Worm (Caenorhabditis elegans) whole organism, mixed stage, embryonic: ENCODE data around the gene sto-3.

Source experiments
- M03D4.4 ChIP-seq: sonication (generic microtip); optimal IDR thresholded peaks from 2 replicates; lab custom pipeline; 2017; ENCODE audit warnings: mild to moderate bottlenecking, missing genetic modification characterization, missing compliant biosample characterization
- bed-3 ChIP-seq: fragments of 200-800 bp; sonication (Bioruptor generic); optimal IDR thresholded peaks from 3 replicates; lab custom pipeline; 2018; ENCODE audit warnings: mild to moderate bottlenecking, missing genetic modification characterization, moderate library complexity, missing compliant biosample characterization
- ceh-39 ChIP-seq: fragments of 150-350 bp; optimal IDR thresholded peaks from 2 replicates; lab custom pipeline; 2014; ENCODE audit warnings: missing biosample characterization, missing genetic modification characterization
- ceh-83 ChIP-seq: fragments of 200-800 bp; sonication (Bioruptor generic); optimal IDR thresholded peaks from 2 replicates; lab custom pipeline; 2018; ENCODE audit warnings: mild to moderate bottlenecking, missing genetic modification characterization, missing compliant biosample characterization
- ces-1 ChIP-seq: fragments of 150-350 bp; optimal IDR thresholded peaks from 2 replicates; lab custom pipeline; 2014; ENCODE audit warnings: missing biosample characterization, missing genetic modification reagents, missing genetic modification characterization
- cnd-1 ChIP-seq: fragments of 200-800 bp; sonication (Bioruptor generic); optimal IDR thresholded peaks from 2 replicates; lab custom pipeline; 2018; ENCODE audit warnings: mild to moderate bottlenecking, missing genetic modification characterization, missing compliant biosample characterization
- drap-1 ChIP-seq: fragments of 200-800 bp; sonication (Bioruptor generic); optimal IDR thresholded peaks from 3 replicates; lab custom pipeline; 2018; ENCODE audit warnings: mild to moderate bottlenecking, missing genetic modification characterization, missing compliant biosample characterization
- elt-1 ChIP-seq: sonication (generic microtip); optimal IDR thresholded peaks from 2 replicates; lab custom pipeline; 2017; ENCODE audit warnings: missing genetic modification characterization, mild to moderate bottlenecking, missing compliant biosample characterization, antibody characterized with exemption, moderate library complexity, borderline replicate concordance; ENCODE audit not compliant: insufficient read depth
- elt-3 ChIP-seq: fragments of 150-350 bp; optimal IDR thresholded peaks from 2 replicates; lab custom pipeline; 2014; ENCODE audit warnings: missing biosample characterization, missing genetic modification characterization
- flh-1 ChIP-seq: fragments of 200-800 bp; sonication (Bioruptor generic); optimal IDR thresholded peaks from 2 replicates; lab custom pipeline; 2018; ENCODE audit warnings: mild to moderate bottlenecking, missing genetic modification characterization, moderate library complexity, missing compliant biosample characterization
- ham-2 ChIP-seq: fragments of 200-800 bp; sonication (Bioruptor generic); optimal IDR thresholded peaks from 2 replicates; lab custom pipeline; 2018; ENCODE audit warnings: mild to moderate bottlenecking, missing genetic modification characterization, missing compliant biosample characterization
- hlh-1 ChIP-seq: fragments of 150-350 bp; optimal IDR thresholded peaks from 2 replicates; lab custom pipeline; 2014; ENCODE audit warnings: missing biosample characterization, missing genetic modification reagents, missing genetic modification characterization
- lin-13 ChIP-seq: fragments of 150-350 bp; optimal IDR thresholded peaks from 2 replicates; lab custom pipeline; 2014; ENCODE audit warnings: missing biosample characterization, missing genetic modification characterization
- lsy-2 ChIP-seq: fragments of 150-350 bp; optimal IDR thresholded peaks from 2 replicates; lab custom pipeline; 2014; ENCODE audit warnings: missing biosample characterization, missing genetic modification characterization
- mep-1 ChIP-seq: fragments of 150-350 bp; optimal IDR thresholded peaks from 2 replicates; lab custom pipeline; 2017; ENCODE audit warnings: missing biosample characterization, missing genetic modification reagents, missing genetic modification characterization, inconsistent platforms
- mls-2 ChIP-seq: sonication (generic microtip); optimal IDR thresholded peaks from 2 replicates; lab custom pipeline; 2016; ENCODE audit warnings: mild to moderate bottlenecking, missing genetic modification characterization, moderate library complexity, missing compliant biosample characterization
- nhr-12 ChIP-seq: fragments of 150-350 bp; optimal IDR thresholded peaks from 2 replicates; lab custom pipeline; 2014; ENCODE audit warnings: missing biosample characterization, missing genetic modification characterization
- nhr-2 ChIP-seq: fragments of 150-350 bp; optimal IDR thresholded peaks from 2 replicates; lab custom pipeline; 2014; ENCODE audit warnings: missing biosample characterization, missing genetic modification characterization
- nhr-237 ChIP-seq: fragments of 150-350 bp; optimal IDR thresholded peaks from 2 replicates; lab custom pipeline; 2014; ENCODE audit warnings: missing biosample characterization, missing genetic modification characterization
- nhr-76 ChIP-seq: sonication (generic microtip); optimal IDR thresholded peaks from 2 replicates; lab custom pipeline; 2017; ENCODE audit warnings: missing biosample characterization, missing genetic modification characterization
- pha-4 ChIP-seq: fragments of 150-350 bp; optimal IDR thresholded peaks from 2 replicates; lab custom pipeline; 2018; ENCODE audit warnings: missing biosample characterization, missing genetic modification reagents, missing genetic modification characterization
- sem-2 ChIP-seq: fragments of 200-800 bp; sonication (Bioruptor generic); optimal IDR thresholded peaks from 2 replicates; lab custom pipeline; 2018; ENCODE audit warnings: mild to moderate bottlenecking, missing genetic modification characterization, missing compliant biosample characterization
- snpc-4 ChIP-seq: fragments of 150-350 bp; optimal IDR thresholded peaks from 2 replicates; lab custom pipeline; 2014; ENCODE audit warnings: missing biosample characterization, missing genetic modification characterization
- sptf-1 ChIP-seq: sonication (generic microtip); optimal IDR thresholded peaks from 2 replicates; lab custom pipeline; 2017; ENCODE audit warnings: mild to moderate bottlenecking, missing genetic modification characterization, moderate library complexity, missing compliant biosample characterization
- unc-120 ChIP-seq: sonication (generic microtip); optimal IDR thresholded peaks from 2 replicates; lab custom pipeline; 2017; ENCODE audit warnings: missing genetic modification characterization, missing compliant biosample characterization; ENCODE audit not compliant: poor library complexity, severe bottlenecking
- unc-39 ChIP-seq: fragments of 150-350 bp; optimal IDR thresholded peaks from 2 replicates; lab custom pipeline; 2014; ENCODE audit warnings: missing biosample characterization, missing genetic modification characterization
- unc-62 ChIP-seq: fragments of 150-350 bp; optimal IDR thresholded peaks from 2 replicates; lab custom pipeline; 2014; ENCODE audit warnings: missing biosample characterization, missing genetic modification reagents, missing genetic modification characterization
- zip-8 ChIP-seq: fragments of 150-350 bp; optimal IDR thresholded peaks from 2 replicates; lab custom pipeline; 2014; ENCODE audit warnings: missing biosample characterization, missing genetic modification characterization
- ztf-11 ChIP-seq: fragments of 150-350 bp; optimal IDR thresholded peaks from 2 replicates; lab custom pipeline; 2014; ENCODE audit warnings: missing biosample characterization, missing genetic modification characterization

The sto-3 gene

DNA sequence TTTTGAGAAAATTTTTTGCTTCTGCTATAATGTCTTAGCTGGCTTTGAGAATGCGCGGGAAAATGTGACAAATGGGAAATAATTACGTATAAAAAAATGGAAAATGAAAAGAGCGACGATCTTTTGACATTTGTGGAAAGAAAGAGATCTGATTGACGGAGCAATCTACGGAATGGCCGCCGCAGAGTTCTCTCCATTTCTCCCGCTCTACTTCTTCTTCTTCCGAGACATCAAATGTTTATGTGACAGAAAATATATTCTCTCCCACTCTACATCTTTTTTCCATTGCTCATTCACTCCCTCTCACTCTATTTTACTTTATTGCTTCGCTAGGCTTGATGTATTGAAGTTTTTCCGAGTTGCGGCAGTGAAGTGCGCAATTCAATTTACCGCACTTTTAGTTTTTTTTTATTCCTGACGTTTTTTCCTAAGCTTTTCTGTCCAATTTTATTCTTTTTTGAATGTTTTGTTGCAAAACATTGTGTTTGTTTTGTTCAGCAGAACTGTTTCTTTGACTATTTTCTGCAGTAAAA is 18.6 kb upstream of the sto-3 start:
- TF ChIP-seq snpc-4 (tag; lab: Kevin White, UChicago) (no peak), unc-62 (peak; percentile 62), nhr-12 (no peak), lsy-2 (tag; lab: Kevin White, UChicago) (no peak), nhr-237 (tag; lab: Kevin White, UChicago) (no peak), ztf-11 (tag; lab: Kevin White, UChicago) (no peak), pha-4 (tag; lab: Kevin White, UChicago) (no peak), unc-39 (no peak), ceh-83 (GFP tag; lab: Kevin White, UChicago) (no peak), flh-1 (no peak), elt-1 (tag; lab: Kevin White, UChicago) (no peak), hlh-1 (tag; lab: Kevin White, UChicago) (no peak), nhr-76 (tag; lab: Kevin White, UChicago) (no peak), unc-120 (tag; lab: Kevin White, UChicago) (peak; percentile 17), ces-1 (GFP tag; lab: Kevin White, UChicago) (peak; percentile 82), elt-3 (tag; lab: Kevin White, UChicago) (no peak), nhr-2 (no peak), drap-1 (no peak), mls-2 (tag; lab: Kevin White, UChicago) (no peak), M03D4.4 (tag; lab: Kevin White, UChicago) (no peak), sem-2 (GFP tag; lab: Kevin White, UChicago) (no peak), mep-1 (tag; lab: Kevin White, UChicago) (no peak)
- TF ChIP-seq, all 35 proteins: peak for 3

DNA sequence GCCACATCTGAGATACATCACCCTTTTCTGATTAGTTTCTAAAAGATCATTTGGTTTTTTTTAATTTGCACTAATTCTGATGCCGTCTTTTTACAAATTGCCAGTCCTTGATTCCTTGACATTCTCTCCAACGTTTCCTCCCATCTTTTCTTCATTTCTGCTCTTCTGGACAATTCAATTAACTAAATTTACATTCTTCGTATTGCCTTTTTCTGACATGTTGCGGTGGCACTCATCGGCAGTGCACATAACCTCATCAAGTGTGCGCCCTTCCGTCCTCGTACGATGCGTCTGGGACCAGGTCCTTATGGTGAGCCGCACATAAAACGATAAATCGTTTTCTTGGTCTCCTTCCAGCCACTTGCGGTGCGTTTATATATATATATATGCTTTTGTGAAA is 17.1 kb upstream of the sto-3 start:
- TF ChIP-seq ces-1 (GFP tag; lab: Kevin White, UChicago), result peak; percentile 98
- TF ChIP-seq unc-120 (tag; lab: Kevin White, UChicago), result no peak
- TF ChIP-seq, all 35 proteins: peak for 1

DNA sequence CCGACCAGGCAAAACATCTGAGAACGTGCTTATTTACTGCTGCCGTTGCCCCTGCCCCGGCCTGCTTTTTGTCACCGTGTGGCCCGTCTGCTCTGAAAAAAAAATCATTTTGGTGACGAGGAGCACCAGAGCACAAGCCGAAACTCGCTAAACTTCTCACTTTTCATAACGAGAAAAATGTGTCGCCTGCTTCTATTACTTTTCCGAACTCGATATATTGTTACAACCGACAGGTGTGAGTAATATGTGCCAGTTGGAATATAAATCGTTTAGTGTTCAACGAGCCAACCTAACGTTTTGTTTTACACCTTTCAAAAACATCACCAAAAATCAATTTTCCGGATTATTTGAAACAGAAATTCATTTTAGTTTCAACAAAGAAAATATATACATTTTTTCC is 15.8 kb upstream of the sto-3 start:
- TF ChIP-seq hlh-1 (tag; lab: Kevin White, UChicago), result peak; percentile 27
- no peak for TF ChIP-seq M03D4.4 (tag; lab: Kevin White, UChicago)
- no peak for TF ChIP-seq ztf-11 (tag; lab: Kevin White, UChicago)
- no peak for TF ChIP-seq ceh-39 (tag; lab: Kevin White, UChicago)
- no peak for TF ChIP-seq sem-2 (GFP tag; lab: Kevin White, UChicago)
- no peak for TF ChIP-seq nhr-76 (tag; lab: Kevin White, UChicago)

DNA sequence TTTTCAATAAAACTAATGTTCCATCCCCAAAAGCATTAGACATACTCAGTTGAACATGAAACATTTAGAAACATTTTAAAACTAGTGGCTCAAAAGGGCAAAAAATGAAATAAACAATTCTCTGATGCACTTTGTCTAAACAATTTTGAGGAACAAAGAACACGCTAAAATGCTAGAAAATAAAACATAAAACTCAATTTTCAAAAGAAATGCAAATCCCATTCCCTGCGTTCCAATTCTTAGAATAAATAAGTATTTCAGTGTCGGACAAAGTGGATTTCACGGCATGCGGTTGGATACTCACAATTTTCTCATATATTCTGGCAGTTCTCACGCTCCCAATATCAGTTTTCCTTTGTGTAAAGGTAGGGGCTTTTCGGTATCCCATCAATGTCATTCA is 11.4 kb upstream of the sto-3 start:
- TF ChIP-seq ham-2 (no peak), ces-1 (GFP tag; lab: Kevin White, UChicago) (peak; percentile 33)

DNA sequence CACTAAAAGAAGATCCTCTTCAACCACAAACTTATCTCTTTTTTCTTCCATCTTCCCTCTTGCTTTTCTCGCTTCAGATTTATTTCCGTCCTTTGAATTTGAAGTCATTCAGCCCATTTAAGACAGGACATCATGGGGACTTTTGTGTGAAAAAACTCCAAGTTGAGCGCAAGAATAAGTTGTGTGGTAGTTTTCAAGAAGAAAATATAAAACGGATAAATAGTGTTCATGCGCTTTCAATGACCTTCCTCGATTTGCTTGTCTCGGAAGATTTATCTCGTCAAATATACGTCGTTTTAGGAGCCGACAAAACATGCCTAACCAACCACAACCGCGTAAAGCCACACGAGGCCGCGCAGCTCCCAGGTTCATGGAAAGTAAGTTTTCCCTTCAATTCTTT is 10.2 kb upstream of the sto-3 start, which contains the start of gene sto-6:
TSS of gene sto-6 (plus strand) at position 301 of the 400 bp plus-strand sequence.
- TF ChIP-seq nhr-2 (no peak), cnd-1 (no peak), snpc-4 (tag; lab: Kevin White, UChicago) (no peak), unc-39 (no peak), sptf-1 (tag; lab: Kevin White, UChicago) (no peak), bed-3 (GFP tag; lab: Kevin White, UChicago) (no peak), lin-13 (no peak), unc-120 (tag; lab: Kevin White, UChicago) (no peak), drap-1 (no peak), lsy-2 (tag; lab: Kevin White, UChicago) (no peak), zip-8 (tag; lab: Kevin White, UChicago) (no peak), sem-2 (GFP tag; lab: Kevin White, UChicago) (no peak)

DNA sequence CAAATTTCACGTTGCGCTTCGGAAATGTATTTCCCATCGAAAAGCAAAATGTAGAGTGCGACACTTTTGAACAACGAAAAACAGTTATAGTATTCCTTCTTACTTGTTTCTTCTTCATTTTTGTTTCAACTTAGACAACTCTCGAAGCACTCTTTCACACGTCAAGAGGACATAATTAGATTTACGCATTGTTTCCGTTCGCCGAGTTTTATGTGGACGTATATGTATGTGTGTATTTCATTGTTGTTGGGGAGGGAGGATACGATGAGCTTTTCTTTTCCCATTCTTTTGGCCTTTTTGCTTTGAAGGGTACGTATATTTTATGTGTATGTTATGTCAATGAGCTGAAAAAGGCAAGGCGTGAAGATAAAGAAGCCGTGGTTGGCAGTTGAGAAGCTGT is 8.6 kb upstream of the sto-3 start:
- peak; percentile 89 for TF ChIP-seq ces-1 (GFP tag; lab: Kevin White, UChicago)
- TF ChIP-seq ceh-39 (tag; lab: Kevin White, UChicago), result no peak
